Worm (Caenorhabditis elegans): Measurements from ENCODE around the gene nhr-184.
A peak's percentile ranks its signal among the peaks of the same experiment; 100 is the strongest.

The nhr-184 gene

ce11 chrV:2214428-2215038 lies at the start of gene nhr-184:
Gene nhr-184, minus strand, starts transcription at chrV:2214478.
- TF ChIP-seq cebp-1 (GFP tag; IDR thresholded peaks at IDR 0.05) (no peak), cebp-1 (tag; optimal IDR thresholded peaks at IDR 0.05) (peak; percentile 52), attf-5 (GFP tag; optimal IDR thresholded peaks at IDR 0.05) (peak; percentile 8), hmg-1.2 (GFP tag; IDR thresholded peaks at IDR 0.05) (peak; percentile 36; the same call in 1 of the 2 replicates), nhr-80 (tag; optimal IDR thresholded peaks at IDR 0.05) (peak; percentile 7), unc-62 (GFP tag; optimal IDR thresholded peaks at IDR 0.05) (no peak), mel-28 (tag; optimal IDR thresholded peaks at IDR 0.05; ENCODE audit: borderline replicate concordance) (no peak), ama-1 (optimal IDR thresholded peaks at IDR 0.05) (no peak), ama-1 (GFP tag; optimal IDR thresholded peaks at IDR 0.05) (no peak)

DNA sequence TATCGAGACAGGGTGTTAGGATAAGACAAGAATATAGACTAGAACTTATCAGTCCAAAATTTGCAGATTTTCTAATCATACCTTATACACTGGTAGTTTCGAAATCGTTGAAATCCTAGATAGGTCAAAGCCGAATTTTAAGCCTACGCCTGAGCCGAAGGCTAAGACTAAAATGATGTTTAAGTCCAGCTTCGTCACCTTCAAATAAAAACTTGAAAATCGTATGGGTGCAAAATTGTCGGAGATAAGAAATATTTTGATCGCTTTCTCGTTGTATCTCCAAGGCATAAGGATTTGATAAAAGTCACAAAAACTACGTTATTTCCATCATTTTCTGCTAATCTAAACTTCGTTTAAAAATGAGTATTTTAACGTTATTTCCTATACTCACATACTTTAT lies 46.4 kb upstream of the nhr-184 start, which contains the start of gene F41B5.12:
F41B5.12 (plus strand) TSS at position 301 of the 400 bp plus-strand sequence.
- TF ChIP-seq mxl-1 (tag; optimal IDR thresholded peaks at IDR 0.05), result no peak
- no peak for TF ChIP-seq zfh-2 (GFP tag; conservative IDR thresholded peaks at IDR 0.05)
- no peak for TF ChIP-seq C17E4.6 (GFP tag; IDR thresholded peaks at IDR 0.05)
- TF ChIP-seq ceh-91 (GFP tag; IDR thresholded peaks at IDR 0.05), result no peak
- TF ChIP-seq nfya-2 (GFP tag; IDR thresholded peaks at IDR 0.05), result no peak
- TF ChIP-seq egl-18 (GFP tag; IDR thresholded peaks at IDR 0.05), result no peak
- TF ChIP-seq F55B11.4 (tag; optimal IDR thresholded peaks at IDR 0.05; ENCODE audit: borderline replicate concordance, insufficient read depth), result no peak
- TF ChIP-seq pbrm-1 (GFP tag; IDR thresholded peaks at IDR 0.05), result no peak

DNA sequence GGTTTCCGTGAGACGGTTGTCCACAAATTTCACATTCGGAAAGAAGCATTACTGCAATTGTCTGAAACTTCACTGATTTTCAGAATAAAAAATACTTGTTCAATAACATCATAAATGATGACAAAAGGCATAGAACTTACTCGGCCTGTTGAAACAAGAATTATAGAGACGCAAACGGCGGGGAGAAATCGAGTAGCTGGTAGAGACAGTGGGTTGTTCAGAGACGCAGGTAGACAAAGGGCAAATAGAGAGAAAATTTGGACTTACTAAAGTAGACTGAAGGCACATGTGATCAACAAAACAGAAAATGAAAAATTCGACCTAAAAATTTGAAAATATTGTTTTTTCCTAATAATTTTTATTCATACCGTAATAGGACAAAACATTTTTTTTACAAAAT lies 45.5 kb upstream of the nhr-184 start, which contains the start of gene nhr-182:
nhr-182 (minus strand) TSS at position 178 of the 400 bp plus-strand sequence.
- no peak for TF ChIP-seq B0336.3 (GFP tag; IDR thresholded peaks at IDR 0.05)
- TF ChIP-seq madf-6 (GFP tag; IDR thresholded peaks at IDR 0.05), result no peak
- TF ChIP-seq let-526 (GFP tag; IDR thresholded peaks at IDR 0.05), result no peak
- no peak for TF ChIP-seq F22D6.2 (tag; optimal IDR thresholded peaks at IDR 0.05)
- TF ChIP-seq ztf-18 (tag; optimal IDR thresholded peaks at IDR 0.05), result no peak
- no peak for TF ChIP-seq cebp-1 (GFP tag; IDR thresholded peaks at IDR 0.05)
- peak; percentile 3 for TF ChIP-seq cebp-1 (tag; optimal IDR thresholded peaks at IDR 0.05)
- no peak for TF ChIP-seq madf-10 (tag; optimal IDR thresholded peaks at IDR 0.05)
- TF ChIP-seq C17E4.6 (GFP tag; IDR thresholded peaks at IDR 0.05), result no peak
- no peak for TF ChIP-seq zim-3 (tag; optimal IDR thresholded peaks at IDR 0.05)
- TF ChIP-seq lsy-27 (tag; optimal IDR thresholded peaks at IDR 0.05; ENCODE audit: borderline replicate concordance, insufficient read depth), result no peak
- no peak for TF ChIP-seq akir-1 (GFP tag; optimal IDR thresholded peaks at IDR 0.05)
- TF ChIP-seq lir-1 (GFP tag; conservative IDR thresholded peaks at IDR 0.05), result no peak
- no peak for TF ChIP-seq mxl-1 (tag; optimal IDR thresholded peaks at IDR 0.05)
- TF ChIP-seq aptf-2 (GFP tag; conservative IDR thresholded peaks at IDR 0.05), result no peak
- TF ChIP-seq ceh-58 (GFP tag; IDR thresholded peaks at IDR 0.05), result no peak
- peak; percentile 14 for TF ChIP-seq nhr-80 (tag; optimal IDR thresholded peaks at IDR 0.05)
- no peak for TF ChIP-seq sptf-2 (GFP tag; optimal IDR thresholded peaks at IDR 0.05)
- TF ChIP-seq chd-7 (tag; optimal IDR thresholded peaks at IDR 0.05), result no peak
- no peak for TF ChIP-seq dpl-1 (GFP tag; optimal IDR thresholded peaks at IDR 0.05)
- no peak for TF ChIP-seq ekl-4 (GFP tag; IDR thresholded peaks at IDR 0.05)
- TF ChIP-seq hmg-1.2 (GFP tag; IDR thresholded peaks at IDR 0.05), result peak; percentile 76; the same call in 1 of the 2 replicates
- TF ChIP-seq dpff-1 (tag; optimal IDR thresholded peaks at IDR 0.05), result no peak
- no peak for TF ChIP-seq ztf-26 (tag; optimal IDR thresholded peaks at IDR 0.05)
- TF ChIP-seq nfya-2 (GFP tag; IDR thresholded peaks at IDR 0.05), result no peak
- TF ChIP-seq attf-5 (GFP tag; optimal IDR thresholded peaks at IDR 0.05), result peak; percentile 2
- TF ChIP-seq Y95B8A.8 (GFP tag; IDR thresholded peaks at IDR 0.05), result no peak
- no peak for TF ChIP-seq F33H1.4 (GFP tag; IDR thresholded peaks at IDR 0.05)
